Worm (Caenorhabditis elegans): ENCODE data around the gene F42G2.2.

F42G2.2 gene

ce11 chrII:2421905-2422304 lies at the start of gene F42G2.2:
Gene F42G2.2 (plus strand): TSS chrII:2422205.
- TF ChIP-seq hmbx-1 (tag; optimal IDR thresholded peaks at IDR 0.05) (no peak), F13C5.2 (tag; optimal IDR thresholded peaks at IDR 0.05) (no peak), ets-7 (tag; optimal IDR thresholded peaks at IDR 0.05) (no peak), hnd-1 (tag; optimal IDR thresholded peaks at IDR 0.05) (no peak), ceh-13 (GFP tag; optimal IDR thresholded peaks at IDR 0.05) (no peak), hmg-4 (GFP tag; optimal IDR thresholded peaks at IDR 0.05) (no peak), sea-1 (GFP tag; conservative IDR thresholded peaks at IDR 0.05) (no peak), pes-1 (GFP tag; IDR thresholded peaks at IDR 0.05) (no peak), tbx-37 (GFP tag; conservative IDR thresholded peaks at IDR 0.05) (no peak), flt-1 (GFP tag; IDR thresholded peaks at IDR 0.05) (no peak), tra-4 (tag; optimal IDR thresholded peaks at IDR 0.05) (no peak), B0310.2 (tag; optimal IDR thresholded peaks at IDR 0.05) (no peak)

DNA sequence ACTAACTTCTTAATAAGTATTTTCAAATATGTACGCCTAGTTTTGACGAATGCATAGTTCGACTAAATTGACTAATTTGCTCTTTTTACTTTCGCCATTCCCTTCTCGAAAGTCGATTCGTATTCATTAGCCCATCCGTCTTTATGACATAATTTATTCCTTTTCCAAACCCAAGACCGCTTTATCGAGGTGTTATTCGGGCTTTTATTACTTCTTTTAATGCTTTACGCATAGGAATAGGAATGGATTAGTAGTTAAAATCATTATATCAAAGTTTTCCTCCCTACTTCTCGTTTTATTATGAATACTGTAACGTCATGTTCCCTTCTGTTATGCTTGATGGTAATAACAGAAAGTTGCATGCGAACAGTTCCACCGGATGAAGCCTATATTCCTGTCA lies 47.0 kb upstream of the F42G2.2 start, which contains the start of gene F16G10.2:
Gene F16G10.2 (plus strand): TSS at position 301 of the 400 bp plus-strand sequence.
- TF ChIP-seq ama-1 (optimal IDR thresholded peaks at IDR 0.05), result no peak
- no peak for TF ChIP-seq hnd-1 (tag; optimal IDR thresholded peaks at IDR 0.05)
- TF ChIP-seq tra-4 (tag; optimal IDR thresholded peaks at IDR 0.05), result no peak
- no peak for TF ChIP-seq ceh-13 (GFP tag; optimal IDR thresholded peaks at IDR 0.05)
- TF ChIP-seq F13C5.2 (tag; optimal IDR thresholded peaks at IDR 0.05), result no peak
- no peak for TF ChIP-seq flt-1 (GFP tag; IDR thresholded peaks at IDR 0.05)
- TF ChIP-seq tbx-37 (GFP tag; conservative IDR thresholded peaks at IDR 0.05), result no peak
- no peak for TF ChIP-seq hmg-4 (GFP tag; optimal IDR thresholded peaks at IDR 0.05)
- no peak for TF ChIP-seq sea-1 (GFP tag; conservative IDR thresholded peaks at IDR 0.05)
- TF ChIP-seq B0310.2 (tag; optimal IDR thresholded peaks at IDR 0.05), result no peak

- TF ChIP-seq tbx-11 (GFP tag; IDR thresholded peaks at IDR 0.05), result no peak
Measured at ce11 chrII:2377751-2378150, 44.3 kb upstream of the F42G2.2 start, which contains the start of gene F16G10.6. Gene F16G10.6 (minus strand): TSS chrII:2377851.

ce11 chrII:2378465-2379009 lies 43.5 kb upstream of the F42G2.2 start:
- no peak for TF ChIP-seq tra-4 (tag; optimal IDR thresholded peaks at IDR 0.05)
- no peak for TF ChIP-seq ceh-36 (tag; optimal IDR thresholded peaks at IDR 0.05)
- peak; percentile 43 for TF ChIP-seq B0310.2 (tag; optimal IDR thresholded peaks at IDR 0.05)

- TF ChIP-seq hnd-1 (tag; optimal IDR thresholded peaks at IDR 0.05) (no peak), tbx-37 (GFP tag; conservative IDR thresholded peaks at IDR 0.05) (no peak), sea-1 (GFP tag; conservative IDR thresholded peaks at IDR 0.05) (no peak)
Measured at ce11 chrII:2379673-2380072, 42.3 kb upstream of the F42G2.2 start.

- TF ChIP-seq ets-7 (tag; optimal IDR thresholded peaks at IDR 0.05) (no peak), ama-1 (optimal IDR thresholded peaks at IDR 0.05) (no peak)
Measured at ce11 chrII:2380174-2380573, 41.8 kb upstream of the F42G2.2 start, which contains the start of gene F16G10.7. Gene F16G10.7 (minus strand): TSS chrII:2380274.

- no peak for TF ChIP-seq tbx-11 (GFP tag; IDR thresholded peaks at IDR 0.05)
- TF ChIP-seq tbx-37 (GFP tag; conservative IDR thresholded peaks at IDR 0.05), result no peak
- TF ChIP-seq pes-1 (GFP tag; IDR thresholded peaks at IDR 0.05), result no peak
- TF ChIP-seq tra-4 (tag; optimal IDR thresholded peaks at IDR 0.05), result no peak
- no peak for TF ChIP-seq hnd-1 (tag; optimal IDR thresholded peaks at IDR 0.05)
- no peak for TF ChIP-seq ama-1 (optimal IDR thresholded peaks at IDR 0.05)
- no peak for TF ChIP-seq sea-1 (GFP tag; conservative IDR thresholded peaks at IDR 0.05)
- no peak for TF ChIP-seq aly-1 (tag; optimal IDR thresholded peaks at IDR 0.05)
- TF ChIP-seq scrt-1 (GFP tag; IDR thresholded peaks at IDR 0.05), result no peak
- TF ChIP-seq F13C5.2 (tag; optimal IDR thresholded peaks at IDR 0.05), result no peak
- no peak for TF ChIP-seq flt-1 (GFP tag; IDR thresholded peaks at IDR 0.05)
- TF ChIP-seq ceh-36 (tag; optimal IDR thresholded peaks at IDR 0.05), result no peak
- no peak for TF ChIP-seq hmbx-1 (tag; optimal IDR thresholded peaks at IDR 0.05)
Measured at ce11 chrII:2383334-2383733, 38.7 kb upstream of the F42G2.2 start, which contains the start of gene F16G10.8. Gene F16G10.8 (minus strand): TSS chrII:2383434.

DNA sequence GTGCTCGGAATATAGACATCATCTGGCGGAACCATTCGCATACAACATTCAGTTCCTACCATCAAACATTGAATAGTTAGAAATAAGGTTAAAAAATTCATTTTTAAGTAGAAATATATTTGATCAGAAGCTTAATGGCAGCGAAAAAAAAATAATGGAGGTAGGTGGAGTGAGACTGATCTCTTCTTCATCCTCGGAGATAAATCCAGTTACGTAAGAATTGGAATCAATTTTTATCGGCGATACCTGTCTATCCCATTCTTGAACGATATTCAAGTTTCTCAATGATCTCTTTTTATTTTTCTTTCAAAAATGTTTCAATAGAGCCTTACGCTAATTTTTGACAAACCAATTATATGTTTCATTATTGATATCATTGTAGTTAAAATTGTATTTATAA lies 36.5 kb upstream of the F42G2.2 start, which contains the start of gene F16G10.9:
Gene F16G10.9 (minus strand): TSS at position 101 of the 400 bp plus-strand sequence.
- TF ChIP-seq tra-4 (tag; optimal IDR thresholded peaks at IDR 0.05), result no peak
- TF ChIP-seq scrt-1 (GFP tag; IDR thresholded peaks at IDR 0.05), result no peak
- no peak for TF ChIP-seq ceh-36 (tag; optimal IDR thresholded peaks at IDR 0.05)
- TF ChIP-seq tbx-37 (GFP tag; conservative IDR thresholded peaks at IDR 0.05), result no peak
- TF ChIP-seq sea-1 (GFP tag; conservative IDR thresholded peaks at IDR 0.05), result no peak
- no peak for TF ChIP-seq tbx-11 (GFP tag; IDR thresholded peaks at IDR 0.05)
- no peak for TF ChIP-seq flt-1 (GFP tag; IDR thresholded peaks at IDR 0.05)
- TF ChIP-seq B0310.2 (tag; optimal IDR thresholded peaks at IDR 0.05), result no peak
- TF ChIP-seq ama-1 (optimal IDR thresholded peaks at IDR 0.05), result no peak
- no peak for TF ChIP-seq ceh-13 (GFP tag; optimal IDR thresholded peaks at IDR 0.05)

DNA sequence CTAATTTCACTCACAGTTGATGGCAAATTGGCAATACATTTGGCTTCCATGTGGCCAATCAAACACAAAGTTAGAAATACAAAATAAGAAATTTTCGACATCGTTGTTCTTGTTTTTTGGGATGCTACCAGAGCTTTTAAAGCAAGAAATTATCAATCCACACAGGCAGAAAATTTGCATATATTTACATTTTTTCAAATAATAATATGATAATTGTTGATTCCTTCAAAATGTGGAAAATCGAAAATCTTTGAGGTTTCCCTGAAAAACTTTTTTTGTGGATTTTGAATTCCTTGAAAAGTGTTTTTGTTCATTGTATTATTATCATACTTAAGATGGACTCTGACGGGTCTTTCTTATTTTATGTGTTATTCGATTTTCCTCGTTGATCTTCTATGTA lies 31.1 kb upstream of the F42G2.2 start, which contains the start of gene F16G10.10:
Gene F16G10.10 (minus strand): TSS at position 101 of the 400 bp plus-strand sequence.
- TF ChIP-seq pes-1 (GFP tag; IDR thresholded peaks at IDR 0.05) (no peak), ceh-13 (GFP tag; optimal IDR thresholded peaks at IDR 0.05) (no peak), hmg-4 (GFP tag; optimal IDR thresholded peaks at IDR 0.05) (no peak), tra-4 (tag; optimal IDR thresholded peaks at IDR 0.05) (no peak), sea-1 (GFP tag; conservative IDR thresholded peaks at IDR 0.05) (no peak), tbx-11 (GFP tag; IDR thresholded peaks at IDR 0.05) (no peak), scrt-1 (GFP tag; IDR thresholded peaks at IDR 0.05) (no peak), ama-1 (optimal IDR thresholded peaks at IDR 0.05) (no peak), ets-7 (tag; optimal IDR thresholded peaks at IDR 0.05) (no peak), aly-1 (tag; optimal IDR thresholded peaks at IDR 0.05) (no peak), hnd-1 (tag; optimal IDR thresholded peaks at IDR 0.05) (no peak), B0310.2 (tag; optimal IDR thresholded peaks at IDR 0.05) (no peak), flt-1 (GFP tag; IDR thresholded peaks at IDR 0.05) (no peak), F13C5.2 (tag; optimal IDR thresholded peaks at IDR 0.05) (no peak)
